Worm (Caenorhabditis elegans) whole organism, late embryonic: Measurements from ENCODE around the gene R02E4.1.

Experiments
- ceh-9 ChIP-seq: sonication (generic microtip); optimal IDR thresholded peaks from 2 replicates; lab custom pipeline; 2016; ENCODE audit warnings: mild to moderate bottlenecking, missing genetic modification characterization, inconsistent platforms, missing compliant biosample characterization
- che-1 ChIP-seq: sonication (generic microtip); optimal IDR thresholded peaks from 2 replicates; lab custom pipeline; 2016; ENCODE audit warnings: mild to moderate bottlenecking, missing genetic modification characterization, missing compliant biosample characterization
- dmd-4 ChIP-seq: sonication (generic microtip); optimal IDR thresholded peaks from 2 replicates; lab custom pipeline; 2016; ENCODE audit warnings: borderline replicate concordance, missing genetic modification characterization, missing compliant biosample characterization
- hlh-13 ChIP-seq: fragments of 200-800 bp; sonication (Bioruptor generic); optimal IDR thresholded peaks from 2 replicates; lab custom pipeline; 2018; ENCODE audit warnings: mild to moderate bottlenecking, missing genetic modification characterization, missing compliant biosample characterization
- nhr-11 ChIP-seq: fragments of 150-350 bp; optimal IDR thresholded peaks from 2 replicates; lab custom pipeline; 2014; ENCODE audit warnings: missing biosample characterization, missing genetic modification characterization
- pha-4 ChIP-seq: fragments of 150-350 bp; optimal IDR thresholded peaks from 2 replicates; lab custom pipeline; 2018; ENCODE audit warnings: missing biosample characterization, missing genetic modification reagents, missing genetic modification characterization
- zip-5 ChIP-seq: sonication (generic microtip); optimal IDR thresholded peaks from 2 replicates; lab custom pipeline; 2016; ENCODE audit warnings: missing genetic modification characterization, missing compliant biosample characterization

DNA sequence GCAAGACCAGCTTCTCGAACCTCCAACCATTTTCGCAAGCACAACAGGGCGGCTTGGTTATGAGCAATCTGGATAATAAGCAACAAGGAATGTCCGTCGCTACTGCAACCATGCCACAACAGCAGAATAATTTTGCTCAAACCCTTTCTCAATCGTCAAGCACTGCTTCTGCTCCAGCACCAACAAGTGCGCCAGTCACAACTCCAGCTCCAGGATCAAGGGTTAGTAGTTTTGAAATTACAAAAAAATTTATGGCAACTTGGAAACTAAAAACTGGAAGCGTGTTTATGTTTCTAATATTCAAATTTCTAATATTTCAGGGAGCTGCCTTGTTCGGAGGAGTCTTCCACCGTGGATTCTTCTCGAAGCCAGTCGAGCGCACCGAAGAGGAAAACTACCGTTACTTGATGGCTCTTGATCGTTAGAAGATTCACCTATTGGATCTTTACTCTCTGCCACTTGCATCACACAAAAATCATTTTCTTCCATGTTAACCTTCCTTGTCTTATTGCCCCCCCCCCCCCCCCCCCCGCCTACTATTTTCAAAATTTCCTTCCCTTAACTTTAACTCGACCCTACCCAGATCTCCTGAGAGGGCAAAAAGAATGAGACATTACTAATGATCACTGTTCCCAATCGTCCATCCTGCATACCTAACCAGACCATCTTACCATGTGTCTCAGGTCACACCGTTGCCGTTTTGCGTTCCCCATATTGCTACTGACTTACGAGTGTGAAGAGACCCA, 42.6 kb upstream of the R02E4.1 start:
- TF ChIP-seq zip-5 (tag; lab: Kevin White, UChicago) (no peak), dmd-4 (tag; lab: Kevin White, UChicago) (no peak), hlh-13 (no peak), ceh-9 (no peak), nhr-11 (tag; lab: Kevin White, UChicago) (no peak), pha-4 (tag; lab: Kevin White, UChicago) (no peak), che-1 (tag; lab: Kevin White, UChicago) (no peak)
